Worm (Caenorhabditis elegans) whole organism, L1 larva: ENCODE data around the gene chil-7.

Experiments
- blmp-1 ChIP-seq: fragments of 150-350 bp; optimal IDR thresholded peaks from 2 replicates; lab custom pipeline; 2014; ENCODE audit warnings: missing biosample characterization, missing genetic modification characterization
- egl-27 ChIP-seq, 2 experiments: fragments of 150-350 bp in 1 of 2; sonication (generic microtip); optimal IDR thresholded peaks; 3 replicates each; lab custom pipeline; 2017 to 2018; ENCODE audit warnings: missing biosample characterization in 2 of 2, missing genetic modification characterization in 2 of 2, missing genetic modification reagents in 2 of 2
- xbp-1 ChIP-seq: sonication (generic microtip); optimal IDR thresholded peaks from 2 replicates; lab custom pipeline; 2016; ENCODE audit warnings: missing genetic modification characterization, missing compliant biosample characterization

DNA sequence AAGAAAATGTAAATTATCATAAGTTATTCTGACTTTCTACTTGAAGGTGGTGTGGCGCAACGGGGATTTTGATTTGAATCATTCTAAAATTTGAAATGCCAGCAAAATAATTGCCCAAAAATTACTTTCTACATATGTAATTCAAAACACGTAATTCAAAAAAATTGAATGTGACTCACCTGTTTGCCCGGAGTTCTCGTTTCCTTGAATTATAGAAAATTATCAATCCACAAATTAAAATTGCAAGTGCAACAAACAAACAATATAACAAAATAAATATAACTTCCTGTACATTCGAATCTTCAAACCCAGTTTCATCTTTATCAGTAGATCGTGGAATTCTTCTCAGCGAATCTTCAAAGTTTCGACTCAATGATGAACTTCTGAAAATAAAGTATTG lies 2.8 kb downstream of the chil-7 start:
- no peak for TF ChIP-seq blmp-1 (tag; lab: Kevin White, UChicago)
- TF ChIP-seq egl-27 (tag; optimal IDR thresholded peaks at IDR 0.05; lab: Kevin White, UChicago) = no peak
- no peak for TF ChIP-seq xbp-1
